Fruit fly (Drosophila melanogaster) S2 (cell line): ENCODE measurements around the gene CG17190.

Source experiments
- CG8478 ChIP-seq: fragments of >200 bp; optimal IDR thresholded peaks from 2 replicates; lab custom pipeline; 2018
- CTCF ChIP-seq, 2 experiments: fragments of >200 bp; optimal IDR thresholded peaks; 2 replicates each; lab custom pipeline; 2018

dm6 chr3R:20042457-20042856 lies 29.2 kb upstream of the CG17190 start, which contains the start of the genes CG33934 and Indy-2:
- TF ChIP-seq CTCF (optimal IDR thresholded peaks at IDR 0.05; lab: Kevin White, UChicago) (no peak), CG8478 (no peak)
